Fruit fly (Drosophila melanogaster): ENCODE results near the gene beg.

The beg gene

dm6 chr3L:17015663-17016575 is 19.5 kb upstream of the beg start, which contains the start of the genes CG6664 and CG7728 (continued):
- TF ChIP-seq Camta (GFP tag; optimal IDR thresholded peaks at IDR 0.05) (peak; percentile 13), hb (GFP tag; IDR thresholded peaks at IDR 0.05; ENCODE audit: partially characterized antibody) (no peak), onecut (GFP tag; IDR thresholded peaks at IDR 0.05) (peak; percentile 17; the same call in 1 of the 2 replicates), Hr3 (GFP tag; optimal IDR thresholded peaks at IDR 0.05) (peak; percentile 9), CG15601 (tag; optimal IDR thresholded peaks at IDR 0.05) (peak; percentile 21), knrl (GFP tag; IDR thresholded peaks at IDR 0.05; ENCODE audit: partially characterized antibody) (peak; percentile 59; the same call in 2 of the 3 replicates), dmrt11E (tag; optimal IDR thresholded peaks at IDR 0.05) (peak; percentile 57), CG3838 (GFP tag; optimal IDR thresholded peaks at IDR 0.05) (no peak), CG4820 (GFP tag; optimal IDR thresholded peaks at IDR 0.05) (peak; percentile 55), CG17912 (GFP tag; optimal IDR thresholded peaks at IDR 0.05) (peak; percentile 71), CG12299 (tag; optimal IDR thresholded peaks at IDR 0.05) (no peak), Myb (GFP tag; optimal IDR thresholded peaks at IDR 0.05) (peak; percentile 12), unpg (GFP tag; optimal IDR thresholded peaks at IDR 0.05) (peak; percentile 20), gcm (GFP tag; optimal IDR thresholded peaks at IDR 0.05) (no peak), cad (GFP tag; optimal IDR thresholded peaks at IDR 0.05) (no peak), CG11247 (GFP tag; IDR thresholded peaks at IDR 0.05) (peak; percentile 52), repo (GFP tag; optimal IDR thresholded peaks at IDR 0.05) (no peak), Neu2 (GFP tag; optimal IDR thresholded peaks at IDR 0.05; ENCODE audit: borderline replicate concordance) (no peak), Oli (tag; optimal IDR thresholded peaks at IDR 0.05) (peak; percentile 34), Side (GFP tag; optimal IDR thresholded peaks at IDR 0.05) (peak; percentile 10), rib (GFP tag; IDR thresholded peaks at IDR 0.05) (peak; percentile 58), CG16813 (GFP tag; IDR thresholded peaks at IDR 0.05; ENCODE audit: partially characterized antibody) (peak; percentile 56; the same call in 2 of the 3 replicates), CG13424 (tag; optimal IDR thresholded peaks at IDR 0.05) (peak; percentile 68), CG31388 (GFP tag; optimal IDR thresholded peaks at IDR 0.05) (no peak), Antp (GFP tag; optimal IDR thresholded peaks at IDR 0.05) (peak; percentile 8), ci (GFP tag; IDR thresholded peaks at IDR 0.05) (peak; percentile 70), CG15269 (tag; optimal IDR thresholded peaks at IDR 0.05) (no peak), Dip2 (GFP tag; IDR thresholded peaks at IDR 0.05) (no peak), B-H2 (GFP tag; optimal IDR thresholded peaks at IDR 0.05) (no peak), CG6689 (GFP tag; IDR thresholded peaks at IDR 0.05) (0 out of 2 replicates have a peak, but pooled peaks have one; percentile 16), CG11695 (GFP tag; IDR thresholded peaks at IDR 0.05) (no peak), CG17359 (tag; optimal IDR thresholded peaks at IDR 0.05) (no peak), CG11456 (GFP tag; IDR thresholded peaks at IDR 0.05) (peak; percentile 74; the same call in 2 of the 3 replicates), Abd-B (GFP tag; optimal IDR thresholded peaks at IDR 0.05) (peak; percentile 40), CG18599 (GFP tag; optimal IDR thresholded peaks at IDR 0.05) (peak; percentile 13), CG6791 (GFP tag; IDR thresholded peaks at IDR 0.05; ENCODE audit: partially characterized antibody) (peak; percentile 56), jumu (GFP tag; optimal IDR thresholded peaks at IDR 0.05) (peak; percentile 29), gfzf (GFP tag; optimal IDR thresholded peaks at IDR 0.05) (peak; percentile 83), HLH4C (GFP tag; IDR thresholded peaks at IDR 0.05; ENCODE audit: partially characterized antibody) (peak; percentile 45; the same call in 2 of the 3 replicates), CG10147 (GFP tag; optimal IDR thresholded peaks at IDR 0.05) (no peak), MBD-R2 (GFP tag; IDR thresholded peaks at IDR 0.05) (peak; percentile 79), sens (GFP tag) (peak; percentile 84), E2f2 (GFP tag; IDR thresholded peaks at IDR 0.05) (peak; percentile 72), Nf-YB (GFP tag; optimal IDR thresholded peaks at IDR 0.05) (peak; percentile 30), Elba2 (GFP tag; optimal IDR thresholded peaks at IDR 0.05) (peak; percentile 44), CG9876 (GFP tag; optimal IDR thresholded peaks at IDR 0.05) (peak; percentile 15), CG2875 (GFP tag; optimal IDR thresholded peaks at IDR 0.05) (no peak), CG13624 (GFP tag; optimal IDR thresholded peaks at IDR 0.05) (peak; percentile 37)

Measured in whole organism, embryonic.